Worm (Caenorhabditis elegans): ENCODE measurements around the gene prp-40.

ce11 chrIII:9563235-9563634 lies 41.4 kb downstream of the prp-40 start, which contains the start of gene C48B4.9:
- TF ChIP-seq egl-27 (tag; optimal IDR thresholded peaks at IDR 0.05): no peak
- no peak for TF ChIP-seq ceh-82 (tag; optimal IDR thresholded peaks at IDR 0.05)
- TF ChIP-seq ama-1 (optimal IDR thresholded peaks at IDR 0.05): no peak
- no peak for TF ChIP-seq lim-7 (GFP tag; IDR thresholded peaks at IDR 0.05)
- TF ChIP-seq mxl-3 (GFP tag; optimal IDR thresholded peaks at IDR 0.05): no peak
- no peak for TF ChIP-seq nhr-76 (tag; optimal IDR thresholded peaks at IDR 0.05)
- no peak for TF ChIP-seq F26F4.8 (GFP tag; conservative IDR thresholded peaks at IDR 0.05)
- no peak for TF ChIP-seq nhr-28 (tag; optimal IDR thresholded peaks at IDR 0.05)
- TF ChIP-seq ceh-44 (GFP tag; IDR thresholded peaks at IDR 0.05): no peak
